Worm (Caenorhabditis elegans): ENCODE data around the gene pgp-9.

The pgp-9 gene

DNA sequence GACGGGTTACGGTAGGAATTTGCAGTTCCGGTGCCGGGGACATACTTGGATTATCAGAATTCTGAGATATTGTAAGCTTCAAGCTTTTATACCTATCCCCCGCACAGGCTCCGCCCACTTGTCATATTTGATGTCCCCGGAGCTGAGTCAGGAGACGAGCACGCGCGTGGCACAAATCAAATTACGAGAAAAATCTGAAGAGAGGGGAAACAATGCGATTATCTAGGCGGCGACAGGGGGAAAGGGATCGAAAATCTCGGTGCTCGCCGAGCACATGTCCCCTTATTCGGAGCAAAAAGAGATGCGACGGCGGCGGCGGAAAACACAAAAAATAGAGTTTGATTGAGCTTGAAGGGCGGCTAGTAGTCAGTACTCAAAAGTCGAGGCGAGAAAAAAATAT, 6.5 kb upstream of the pgp-9 start, which contains the start of gene R12G8.1:
R12G8.1 (minus strand) TSS at position 63 of the 400 bp plus-strand sequence.
- TF ChIP-seq sem-4 (tag; optimal IDR thresholded peaks at IDR 0.05) (peak; percentile 5), F13H6.1 (tag; optimal IDR thresholded peaks at IDR 0.05) (peak; percentile 33), mdl-1 (tag; optimal IDR thresholded peaks at IDR 0.05) (peak in 1 of 2 experiments; percentile 5), unc-55 (GFP tag; optimal IDR thresholded peaks at IDR 0.05) (no peak), sma-9 (GFP tag; optimal IDR thresholded peaks at IDR 0.05) (peak; percentile 45), sma-9 (tag; optimal IDR thresholded peaks at IDR 0.05) (no peak)

- TF ChIP-seq sma-9 (GFP tag; optimal IDR thresholded peaks at IDR 0.05): peak; percentile 33
- no peak for TF ChIP-seq sma-9 (tag; optimal IDR thresholded peaks at IDR 0.05)
- no peak for TF ChIP-seq C34F6.9 (tag; optimal IDR thresholded peaks at IDR 0.05)
- TF ChIP-seq fos-1 (tag; optimal IDR thresholded peaks at IDR 0.05): peak; percentile 75
- TF ChIP-seq nhr-25 (tag; optimal IDR thresholded peaks at IDR 0.05): no peak
- peak; percentile 18 for TF ChIP-seq gmeb-1 (tag; optimal IDR thresholded peaks at IDR 0.05)
- no peak for TF ChIP-seq Y55F3AM.14 (GFP tag; optimal IDR thresholded peaks at IDR 0.05)
- no peak for TF ChIP-seq mdl-1 (tag; optimal IDR thresholded peaks at IDR 0.05)
- TF ChIP-seq crh-2 (tag; optimal IDR thresholded peaks at IDR 0.05): peak; percentile 42
- TF ChIP-seq egl-27 (tag; optimal IDR thresholded peaks at IDR 0.05): no peak
- no peak for TF ChIP-seq lin-39 (tag; optimal IDR thresholded peaks at IDR 0.05)
These were observed 3.4 kb upstream of the pgp-9 start for ce11 chrV:17752340-17752739.

DNA sequence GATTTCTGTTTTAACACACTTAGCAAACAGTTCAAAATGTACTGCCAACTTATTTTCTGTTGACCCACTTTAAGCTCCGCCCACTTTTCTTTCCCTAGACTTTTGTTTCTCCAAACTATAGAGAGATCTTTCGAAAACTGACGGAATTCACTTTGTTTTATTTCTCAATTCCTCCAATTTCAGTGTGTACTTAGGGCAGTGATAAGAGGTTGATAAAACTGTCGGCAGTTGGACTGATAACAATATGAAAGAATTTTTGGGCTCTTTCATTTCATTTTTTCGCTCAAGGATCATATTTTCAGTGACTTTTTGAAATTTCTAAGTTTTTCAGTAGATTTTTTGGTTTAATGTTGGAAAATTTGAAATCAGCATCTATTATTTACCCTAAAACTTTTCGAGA, 693 bp upstream of the pgp-9 start:
- peak; percentile 59 for TF ChIP-seq fos-1 (tag; optimal IDR thresholded peaks at IDR 0.05)
- no peak for TF ChIP-seq sma-3 (GFP tag; optimal IDR thresholded peaks at IDR 0.05)
- TF ChIP-seq sma-9 (GFP tag; optimal IDR thresholded peaks at IDR 0.05): peak; percentile 38
- no peak for TF ChIP-seq sma-9 (tag; optimal IDR thresholded peaks at IDR 0.05)

ce11 chrV:17765077-17765476, 9.4 kb downstream of the pgp-9 start, which contains the start of the genes C47A10.16 and srh-283:
Gene C47A10.16, minus strand, starts transcription at chrV:17765177.
Gene srh-283, plus strand, starts transcription at chrV:17765348.
- TF ChIP-seq unc-39 (tag; optimal IDR thresholded peaks at IDR 0.05): no peak
- no peak for TF ChIP-seq nhr-23 (tag; optimal IDR thresholded peaks at IDR 0.05)
- no peak for TF ChIP-seq unc-62 (GFP tag; optimal IDR thresholded peaks at IDR 0.05)
- no peak for TF ChIP-seq elt-1 (tag; optimal IDR thresholded peaks at IDR 0.05)
- TF ChIP-seq sem-4 (tag; optimal IDR thresholded peaks at IDR 0.05): no peak

ce11 chrV:17767249-17767648, 11.6 kb downstream of the pgp-9 start, which contains the start of gene srh-284:
Gene srh-284, plus strand, starts transcription at chrV:17767549.
- TF ChIP-seq mab-5 (tag; optimal IDR thresholded peaks at IDR 0.05): no peak
- no peak for TF ChIP-seq ztf-1 (GFP tag; conservative IDR thresholded peaks at IDR 0.05)
- no peak for TF ChIP-seq elt-1 (tag; optimal IDR thresholded peaks at IDR 0.05)
- TF ChIP-seq egl-27 (tag; optimal IDR thresholded peaks at IDR 0.05): no peak
- TF ChIP-seq mbf-1 (tag; optimal IDR thresholded peaks at IDR 0.05): no peak
- no peak for TF ChIP-seq lin-13 (GFP tag; optimal IDR thresholded peaks at IDR 0.05)
- no peak for TF ChIP-seq ama-1 (optimal IDR thresholded peaks at IDR 0.05)
- no peak for TF ChIP-seq alr-1 (tag; optimal IDR thresholded peaks at IDR 0.05)
- no peak for TF ChIP-seq ztf-4 (tag; optimal IDR thresholded peaks at IDR 0.05)
- TF ChIP-seq unc-55 (GFP tag; optimal IDR thresholded peaks at IDR 0.05): no peak
- no peak for TF ChIP-seq R02D3.7 (tag; optimal IDR thresholded peaks at IDR 0.05)
- TF ChIP-seq nhr-10 (tag; optimal IDR thresholded peaks at IDR 0.05): no peak
- no peak for TF ChIP-seq dmd-4 (tag; optimal IDR thresholded peaks at IDR 0.05)
- TF ChIP-seq lin-39 (tag; optimal IDR thresholded peaks at IDR 0.05): no peak
- TF ChIP-seq unc-39 (tag; optimal IDR thresholded peaks at IDR 0.05): no peak

- TF ChIP-seq lin-11 (tag; optimal IDR thresholded peaks at IDR 0.05): no peak
- no peak for TF ChIP-seq sma-3 (GFP tag; optimal IDR thresholded peaks at IDR 0.05)
- TF ChIP-seq ztf-1 (GFP tag; conservative IDR thresholded peaks at IDR 0.05): no peak
- TF ChIP-seq ztf-11 (tag; optimal IDR thresholded peaks at IDR 0.05): no peak
- TF ChIP-seq dmd-4 (tag; optimal IDR thresholded peaks at IDR 0.05): no peak
- TF ChIP-seq fos-1 (tag; optimal IDR thresholded peaks at IDR 0.05): no peak
These were observed 12.1 kb downstream of the pgp-9 start for ce11 chrV:17767768-17768167.

DNA sequence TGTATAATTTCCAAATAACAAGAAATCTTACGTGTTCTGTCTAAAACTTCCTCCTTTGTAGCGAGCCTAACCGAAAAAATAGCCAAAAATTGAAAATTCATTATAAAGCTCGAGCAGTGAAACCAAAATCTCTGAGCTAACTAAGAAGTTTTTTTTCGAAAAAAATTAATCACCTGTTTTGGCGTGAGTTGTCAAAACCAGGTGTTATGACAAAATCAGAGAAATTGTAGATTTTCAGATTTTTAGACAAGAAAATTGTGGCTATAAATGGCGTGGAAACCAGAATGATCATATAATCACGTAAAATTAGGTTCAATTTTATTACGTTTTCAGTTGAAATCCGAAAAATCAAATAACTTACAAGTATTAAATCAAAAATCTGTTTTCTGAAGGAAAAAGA, 17.4 kb downstream of the pgp-9 start, which contains the start of gene sre-21:
sre-21 (minus strand) TSS at position 101 of the 400 bp plus-strand sequence.
- TF ChIP-seq lin-11 (tag; optimal IDR thresholded peaks at IDR 0.05) (no peak), lin-13 (GFP tag; optimal IDR thresholded peaks at IDR 0.05) (no peak), ceh-16 (tag; optimal IDR thresholded peaks at IDR 0.05) (no peak), mdl-1 (tag; optimal IDR thresholded peaks at IDR 0.05) (no peak), ama-1 (optimal IDR thresholded peaks at IDR 0.05) (no peak), nhr-129 (tag; optimal IDR thresholded peaks at IDR 0.05) (no peak), aly-2 (tag; optimal IDR thresholded peaks at IDR 0.05) (no peak), nhr-237 (tag; optimal IDR thresholded peaks at IDR 0.05) (no peak), sma-3 (GFP tag; optimal IDR thresholded peaks at IDR 0.05) (no peak), ceh-82 (tag; optimal IDR thresholded peaks at IDR 0.05) (no peak), skn-1 (tag; optimal IDR thresholded peaks at IDR 0.05) (no peak), ztf-4 (tag; optimal IDR thresholded peaks at IDR 0.05) (no peak), mbf-1 (tag; optimal IDR thresholded peaks at IDR 0.05) (no peak), elt-3 (tag; optimal IDR thresholded peaks at IDR 0.05) (no peak), nhr-77 (tag; optimal IDR thresholded peaks at IDR 0.05) (no peak), crh-2 (tag; optimal IDR thresholded peaks at IDR 0.05) (no peak), nhr-23 (tag; optimal IDR thresholded peaks at IDR 0.05) (no peak), Y55F3AM.14 (GFP tag; optimal IDR thresholded peaks at IDR 0.05) (no peak)
